Worm (Caenorhabditis elegans): ENCODE data around the gene F42E11.3.

ce11 chrX:11340478-11340877 is 34.9 kb downstream of the F42E11.3 start:
- no peak for TF ChIP-seq him-1 (tag; optimal IDR thresholded peaks at IDR 0.05)
- TF ChIP-seq dao-5 (tag; optimal IDR thresholded peaks at IDR 0.05): no peak

Data from whole organism, L4/young adult.